Fruit fly (Drosophila melanogaster): ENCODE measurements around the gene Hmr.

dm6 chrX:10581476-10581875 is 14.2 kb downstream of the Hmr start:
- no peak for TF ChIP-seq CG33017 (tag; optimal IDR thresholded peaks at IDR 0.05)
- TF ChIP-seq cnc (optimal IDR thresholded peaks at IDR 0.05), result no peak
- no peak for TF ChIP-seq CG12768 (GFP tag; optimal IDR thresholded peaks at IDR 0.05)
- no peak for TF ChIP-seq CG5204 (GFP tag; optimal IDR thresholded peaks at IDR 0.05)
- no peak for TF ChIP-seq CG1620 (GFP tag; optimal IDR thresholded peaks at IDR 0.05)
- TF ChIP-seq Mnt (GFP tag; optimal IDR thresholded peaks at IDR 0.05), result no peak
- TF ChIP-seq CG11617 (GFP tag; optimal IDR thresholded peaks at IDR 0.05), result no peak
- TF ChIP-seq kay (GFP tag; ENCODE audit: borderline replicate concordance), result no peak
- TF ChIP-seq CG14711 (tag; optimal IDR thresholded peaks at IDR 0.05), result no peak
